Worm (Caenorhabditis elegans): ENCODE data around the gene let-23.

ce11 chrII:9160197-9160806 is 37.0 kb upstream of the let-23 start:
- TF ChIP-seq ztf-6 (GFP tag; IDR thresholded peaks at IDR 0.05) (no peak), ama-1 (optimal IDR thresholded peaks at IDR 0.05) (no peak), ama-1 (GFP tag; optimal IDR thresholded peaks at IDR 0.05) (no peak), F49E8.2 (tag; optimal IDR thresholded peaks at IDR 0.05; ENCODE audit: insufficient read depth) (no peak), T26A5.8 (tag; optimal IDR thresholded peaks at IDR 0.05) (no peak), nfya-1 (tag; optimal IDR thresholded peaks at IDR 0.05; ENCODE audit: borderline replicate concordance, insufficient read depth) (no peak), C06A6.2 (GFP tag; conservative IDR thresholded peaks at IDR 0.05) (no peak), unc-130 (GFP tag; optimal IDR thresholded peaks at IDR 0.05) (no peak), hlh-12 (tag; optimal IDR thresholded peaks at IDR 0.05) (no peak), hmg-1.2 (GFP tag; IDR thresholded peaks at IDR 0.05) (no peak), mcd-1 (GFP tag; IDR thresholded peaks at IDR 0.05) (no peak), pha-4 (tag; optimal IDR thresholded peaks at IDR 0.05) (no peak), dox-1 (GFP tag; IDR thresholded peaks at IDR 0.05) (no peak), madf-3 (GFP tag; IDR thresholded peaks at IDR 0.05) (no peak)

All from whole organism, young adult.